Worm (Caenorhabditis elegans) whole organism, young adult: ENCODE results near the gene hum-2.

ENCODE experiments used
- B0261.1 ChIP-seq: sonication (generic microtip); optimal IDR thresholded peaks from 2 replicates; lab custom pipeline; 2016; ENCODE audit warnings: mild to moderate bottlenecking, missing genetic modification characterization, moderate library complexity, missing compliant biosample characterization
- B0336.3 ChIP-seq: fragments of 200-800 bp; sonication (Bioruptor generic); IDR thresholded peaks from 2 replicates; pipeline ENCODE4 v1.3.6; 2022; ENCODE audit warnings: missing genetic modification characterization, missing compliant biosample characterization
- F10E7.11 ChIP-seq: sonication (generic microtip); optimal IDR thresholded peaks from 2 replicates; lab custom pipeline; 2017; ENCODE audit warnings: mild to moderate bottlenecking, missing genetic modification characterization, moderate library complexity, missing compliant biosample characterization
- F49E8.2 ChIP-seq: sonication (generic microtip); optimal IDR thresholded peaks from 3 replicates; lab custom pipeline; 2017; ENCODE audit warnings: missing genetic modification characterization, mild to moderate bottlenecking, missing compliant biosample characterization, antibody characterized with exemption, moderate library complexity; ENCODE audit not compliant: insufficient read depth
- F57C9.4 ChIP-seq: sonication (generic microtip); optimal IDR thresholded peaks from 2 replicates; lab custom pipeline; 2017; ENCODE audit warnings: mild to moderate bottlenecking, missing genetic modification characterization, missing compliant biosample characterization
- T07F8.4 ChIP-seq: sonication (generic microtip); optimal IDR thresholded peaks from 2 replicates; lab custom pipeline; 2016; ENCODE audit warnings: mild to moderate bottlenecking, missing genetic modification characterization, moderate library complexity, missing compliant biosample characterization
- Y53F4B.3 ChIP-seq: fragments of 200-800 bp; sonication (Bioruptor generic); IDR thresholded peaks from 2 replicates; pipeline ENCODE4 v1.3.6; 2022; ENCODE audit warnings: missing genetic modification reagents, missing genetic modification characterization, missing compliant biosample characterization
- Y56A3A.18 ChIP-seq: fragments of 200-800 bp; sonication (Bioruptor generic); IDR thresholded peaks from 2 replicates; pipeline ENCODE4 v1.3.6; 2022; ENCODE audit warnings: missing genetic modification reagents, missing genetic modification characterization, missing compliant biosample characterization
- Y79H2A.3 ChIP-seq: fragments of 200-800 bp; sonication (Bioruptor generic); conservative IDR thresholded peaks from 2 replicates; pipeline ENCODE4 v1.3.6; 2022; ENCODE audit warnings: missing genetic modification reagents, missing genetic modification characterization, missing compliant biosample characterization
- akir-1 ChIP-seq: fragments of 200-800 bp; sonication (Bioruptor generic); optimal IDR thresholded peaks from 2 replicates; lab custom pipeline; 2018; ENCODE audit warnings: mild to moderate bottlenecking, missing genetic modification characterization, moderate library complexity, missing compliant biosample characterization
- ama-1 ChIP-seq, 3 experiments: fragments of 150-350 bp in 1 of 3; sonication (generic microtip) in 2 of 3; optimal IDR thresholded peaks; 2 replicates each; lab custom pipeline; 2014 to 2018; ENCODE audit warnings: missing biosample characterization in 2 of 3, missing genetic modification characterization in 2 of 3, missing genetic modification reagents in 2 of 3
- aptf-3 ChIP-seq: fragments of 200-800 bp; sonication (Bioruptor generic); IDR thresholded peaks from 2 replicates; pipeline ENCODE4 v1.3.6; 2022; ENCODE audit warnings: missing genetic modification characterization, missing compliant biosample characterization
- attf-5 ChIP-seq: fragments of 200-800 bp; sonication (Bioruptor generic); optimal IDR thresholded peaks from 2 replicates; lab custom pipeline; 2018; ENCODE audit warnings: mild to moderate bottlenecking, missing genetic modification characterization, missing compliant biosample characterization
- cebp-1 ChIP-seq, 2 experiments: fragments of 200-800 bp in 1 of 2; sonication (Bioruptor generic) in 1 of 2; sonication (generic microtip) in 1 of 2; IDR thresholded peaks in 1 of 2; optimal IDR thresholded peaks in 1 of 2; 2 replicates each; pipeline versions ENCODE4 v1.3.6 to Lab custom; 2017 to 2022; ENCODE audit warnings: missing compliant biosample characterization in 2 of 2, missing genetic modification characterization in 2 of 2, mild to moderate bottlenecking in 1 of 2, missing genetic modification reagents in 1 of 2, moderate library complexity in 1 of 2
- ceh-100 ChIP-seq: fragments of 200-800 bp; sonication (Bioruptor generic); IDR thresholded peaks from 2 replicates; pipeline ENCODE4 v1.3.6; 2022; ENCODE audit warnings: missing genetic modification reagents, missing genetic modification characterization, missing compliant biosample characterization
- ceh-27 ChIP-seq: fragments of 200-800 bp; sonication (Bioruptor generic); optimal IDR thresholded peaks from 2 replicates; lab custom pipeline; 2018; ENCODE audit warnings: mild to moderate bottlenecking, missing genetic modification characterization, moderate library complexity, missing compliant biosample characterization
- ceh-91 ChIP-seq: fragments of 200-800 bp; sonication (Bioruptor generic); IDR thresholded peaks from 2 replicates; pipeline ENCODE4 v1.3.6; 2022; ENCODE audit warnings: missing genetic modification reagents, missing genetic modification characterization, missing compliant biosample characterization
- dpff-1 ChIP-seq: sonication (generic microtip); optimal IDR thresholded peaks from 2 replicates; lab custom pipeline; 2017; ENCODE audit warnings: mild to moderate bottlenecking, missing genetic modification characterization, missing compliant biosample characterization
- dpl-1 ChIP-seq: fragments of 150-350 bp; optimal IDR thresholded peaks from 2 replicates; lab custom pipeline; 2014; ENCODE audit warnings: missing biosample characterization, missing genetic modification reagents, missing genetic modification characterization
- hmg-20 ChIP-seq: fragments of 200-800 bp; sonication (Bioruptor generic); IDR thresholded peaks from 2 replicates; pipeline ENCODE4 v1.3.6; 2022; ENCODE audit warnings: missing genetic modification reagents, missing genetic modification characterization, missing compliant biosample characterization
- let-526 ChIP-seq: fragments of 200-800 bp; sonication (Bioruptor generic); IDR thresholded peaks from 2 replicates; pipeline ENCODE4 v1.3.6; 2022; ENCODE audit warnings: missing genetic modification reagents, missing genetic modification characterization, missing compliant biosample characterization
- lin-40 ChIP-seq: sonication (generic microtip); optimal IDR thresholded peaks from 2 replicates; lab custom pipeline; 2016; ENCODE audit warnings: missing genetic modification characterization, mild to moderate bottlenecking, missing compliant biosample characterization, missing genotype, missing genetic modification reagents
- lin-54 ChIP-seq: fragments of 200-800 bp; sonication (Bioruptor generic); optimal IDR thresholded peaks from 2 replicates; lab custom pipeline; 2018; ENCODE audit warnings: mild to moderate bottlenecking, missing genetic modification characterization, missing compliant biosample characterization
- madf-10 ChIP-seq: sonication (generic microtip); optimal IDR thresholded peaks from 2 replicates; lab custom pipeline; 2016; ENCODE audit warnings: mild to moderate bottlenecking, missing genetic modification characterization, missing compliant biosample characterization
- madf-8 ChIP-seq: fragments of 200-800 bp; sonication (Bioruptor generic); conservative IDR thresholded peaks from 2 replicates; pipeline ENCODE4 v1.3.6; 2022; ENCODE audit warnings: missing genetic modification reagents, missing genetic modification characterization, missing compliant biosample characterization
- nhr-120 ChIP-seq: fragments of 200-800 bp; sonication (Bioruptor generic); IDR thresholded peaks from 2 replicates; pipeline ENCODE4 v1.3.6; 2022; ENCODE audit warnings: missing genetic modification characterization, missing compliant biosample characterization
- nhr-179 ChIP-seq: sonication (generic microtip); optimal IDR thresholded peaks from 2 replicates; lab custom pipeline; 2016; ENCODE audit warnings: mild to moderate bottlenecking, missing genetic modification characterization, missing compliant biosample characterization
- nhr-80 ChIP-seq: sonication (generic microtip); optimal IDR thresholded peaks from 2 replicates; lab custom pipeline; 2016; ENCODE audit warnings: missing genetic modification characterization, missing compliant biosample characterization
- sdz-38 ChIP-seq: sonication (generic microtip); optimal IDR thresholded peaks from 2 replicates; lab custom pipeline; 2016; ENCODE audit warnings: missing genotype, missing genetic modification characterization, missing compliant biosample characterization
- tlf-1 ChIP-seq: fragments of 200-800 bp; sonication (Bioruptor generic); optimal IDR thresholded peaks from 2 replicates; lab custom pipeline; 2018; ENCODE audit warnings: mild to moderate bottlenecking, missing genetic modification characterization, missing compliant biosample characterization
- ztf-26 ChIP-seq: sonication (generic microtip); optimal IDR thresholded peaks from 2 replicates; lab custom pipeline; 2017; ENCODE audit warnings: missing genetic modification characterization, missing compliant biosample characterization

The hum-2 gene

DNA sequence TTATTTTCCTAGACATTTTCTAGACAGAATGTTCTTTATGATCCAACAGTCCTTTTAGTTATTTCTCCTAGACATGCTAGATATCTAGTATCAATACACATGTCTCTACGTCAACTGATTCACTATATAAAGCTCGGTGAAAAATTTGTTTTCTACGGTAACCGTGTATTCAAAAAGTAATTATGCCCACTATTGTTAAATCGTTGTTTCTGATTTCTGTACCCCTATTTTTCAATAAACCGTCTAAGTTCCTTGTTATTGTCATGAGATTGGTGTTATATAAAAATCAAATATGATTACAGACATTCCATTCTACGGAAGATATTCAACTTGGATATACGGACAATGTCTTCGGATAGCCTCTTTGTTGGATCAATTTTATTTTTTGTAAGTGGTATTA, 33.0 kb upstream of the hum-2 start, which contains the start of gene srx-46:
Gene srx-46, plus strand, starts transcription at position 301 of the 400 bp plus-strand sequence.
- TF ChIP-seq ceh-27 (GFP tag; lab: Kevin White, UChicago) (no peak), akir-1 (no peak), T07F8.4 (tag; lab: Kevin White, UChicago) (no peak), dpff-1 (tag; lab: Kevin White, UChicago) (no peak), dpl-1 (GFP tag; lab: Kevin White, UChicago) (no peak), tlf-1 (GFP tag; lab: Kevin White, UChicago) (no peak), ama-1 (optimal IDR thresholded peaks at IDR 0.05; lab: Kevin White, UChicago) (no peak), ama-1 (GFP tag; optimal IDR thresholded peaks at IDR 0.05; lab: Kevin White, UChicago) (no peak), aptf-3 (GFP tag; lab: Robert Waterston, UW) (no peak), Y79H2A.3 (GFP tag; lab: Robert Waterston, UW) (no peak), hmg-20 (GFP tag; lab: Robert Waterston, UW) (no peak)

DNA sequence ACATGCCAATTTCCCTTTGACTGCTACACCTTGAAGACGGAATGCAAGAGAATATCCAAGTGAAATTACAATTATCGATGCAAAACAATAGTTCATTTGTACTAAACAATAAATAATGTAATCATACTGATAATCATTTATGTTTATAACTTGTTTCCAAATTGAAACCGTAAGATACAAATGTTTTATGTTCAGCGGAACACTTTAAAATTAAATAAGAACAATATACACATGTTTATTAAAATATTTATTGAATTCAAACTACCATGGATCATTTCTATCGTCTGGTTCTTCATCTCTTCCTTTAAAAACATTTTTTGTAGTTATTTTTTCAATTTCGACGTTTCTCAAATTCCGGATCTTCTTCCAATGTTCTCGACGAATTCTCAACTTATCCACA, 30.6 kb upstream of the hum-2 start, which contains the start of gene ttr-40:
Gene ttr-40, minus strand, starts transcription at position 101 of the 400 bp plus-strand sequence.
- TF ChIP-seq attf-5 (GFP tag; lab: Kevin White, UChicago) (no peak), nhr-179 (tag; lab: Kevin White, UChicago) (no peak), ceh-91 (no peak), F49E8.2 (no peak), ceh-100 (GFP tag; lab: Robert Waterston, UW) (no peak), tlf-1 (GFP tag; lab: Kevin White, UChicago) (no peak), F57C9.4 (no peak)

DNA sequence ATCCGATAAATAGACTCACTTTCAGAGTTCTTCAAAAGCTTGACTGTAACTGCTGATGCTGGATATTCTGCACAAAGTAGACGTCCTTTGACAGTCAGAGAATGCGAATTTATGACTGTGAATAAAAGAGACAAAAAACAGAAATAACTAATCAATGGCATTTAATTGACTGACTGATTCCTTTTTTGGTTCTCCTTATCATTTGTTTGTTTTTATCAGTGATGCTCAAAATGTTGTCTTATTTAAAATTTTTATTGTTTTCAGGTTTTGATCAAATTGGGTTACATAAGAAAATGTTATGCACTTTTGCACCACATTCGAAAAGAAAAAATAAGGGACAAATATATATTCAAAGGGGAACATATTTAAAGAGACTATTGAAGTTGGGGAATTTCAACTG, 29.6 kb upstream of the hum-2 start, which contains the start of gene ttr-49:
Gene ttr-49, minus strand, starts transcription at position 171 of the 400 bp plus-strand sequence.
- no peak for TF ChIP-seq ama-1 (optimal IDR thresholded peaks at IDR 0.05; lab: Kevin White, UChicago)
- TF ChIP-seq ama-1 (GFP tag; optimal IDR thresholded peaks at IDR 0.05; lab: Kevin White, UChicago), result no peak
- no peak for TF ChIP-seq dpff-1 (tag; lab: Kevin White, UChicago)
- TF ChIP-seq F10E7.11, result no peak
- TF ChIP-seq nhr-80 (tag; lab: Kevin White, UChicago), result peak; percentile 51
- TF ChIP-seq B0336.3 (GFP tag; lab: Robert Waterston, UW), result no peak

DNA sequence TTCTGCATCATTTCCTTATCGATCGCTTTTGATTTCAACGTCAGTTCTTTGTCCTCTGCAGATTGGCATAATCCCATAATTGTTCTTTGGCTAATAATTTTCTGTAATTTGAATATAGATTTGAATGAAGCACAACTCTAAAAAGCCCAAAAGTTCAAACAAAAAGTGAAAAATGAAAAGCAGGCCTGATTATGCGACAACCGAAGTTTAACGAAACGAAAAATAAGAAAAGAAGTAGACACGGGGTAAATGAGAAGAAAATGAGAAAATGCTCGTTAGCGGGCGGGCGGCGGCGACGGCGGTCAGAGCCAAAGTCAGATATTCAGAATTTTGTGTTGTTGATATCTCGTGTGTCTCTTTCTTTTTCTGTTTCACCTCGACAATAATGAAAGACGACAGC, 26.3 kb upstream of the hum-2 start, which contains the start of gene gpa-3:
Gene gpa-3, minus strand, starts transcription at position 101 of the 400 bp plus-strand sequence.
- TF ChIP-seq Y56A3A.18 (no peak), sdz-38 (tag; lab: Kevin White, UChicago) (no peak), nhr-120 (no peak), Y53F4B.3 (GFP tag; lab: Robert Waterston, UW) (no peak), lin-54 (GFP tag; lab: Kevin White, UChicago) (no peak)

DNA sequence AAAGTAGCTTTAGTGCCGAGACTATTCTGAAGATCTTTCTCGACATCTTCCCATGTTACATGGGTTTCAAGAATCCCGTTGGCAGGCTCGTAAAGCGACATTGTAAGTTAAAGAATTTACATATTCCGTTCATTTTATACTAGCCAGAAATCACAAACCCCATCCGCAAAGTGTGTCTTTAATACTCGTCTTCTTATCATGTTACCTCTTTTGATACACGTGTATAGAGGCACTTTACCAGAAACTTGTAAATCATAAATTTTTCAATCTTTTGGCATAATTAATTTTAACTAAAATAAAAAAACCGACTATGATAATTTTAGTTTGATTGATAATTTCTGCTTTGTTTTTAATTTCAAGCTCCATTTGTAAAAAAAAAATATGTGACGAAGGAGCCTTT, 15.0 kb upstream of the hum-2 start, which contains the start of gene E02C12.6:
Gene E02C12.6, minus strand, starts transcription at position 101 of the 400 bp plus-strand sequence.
- no peak for TF ChIP-seq madf-10 (tag; lab: Kevin White, UChicago)
- no peak for TF ChIP-seq lin-40
- no peak for TF ChIP-seq madf-8 (GFP tag; lab: Robert Waterston, UW)
- TF ChIP-seq Y56A3A.18, result no peak
- no peak for TF ChIP-seq nhr-120
- no peak for TF ChIP-seq B0261.1 (tag; lab: Kevin White, UChicago)
- no peak for TF ChIP-seq cebp-1 (GFP tag; IDR thresholded peaks at IDR 0.05; lab: Robert Waterston, UW)
- TF ChIP-seq cebp-1 (tag; optimal IDR thresholded peaks at IDR 0.05; lab: Kevin White, UChicago), result no peak
- no peak for TF ChIP-seq ztf-26 (tag; lab: Kevin White, UChicago)
- TF ChIP-seq let-526, result no peak
- TF ChIP-seq, all 124 proteins: peak for 0
